Worm (Caenorhabditis elegans): ENCODE measurements around the gene C16B8.4.

C16B8.4 gene

ce11 chrX:3974160-3974559 is 726 bp upstream of the C16B8.4 start:
- TF ChIP-seq nhr-2 (tag; optimal IDR thresholded peaks at IDR 0.05): peak; percentile 39
- peak; percentile 87 for TF ChIP-seq hlh-1 (tag; optimal IDR thresholded peaks at IDR 0.05)
- no peak for TF ChIP-seq lin-32 (GFP tag; optimal IDR thresholded peaks at IDR 0.05)

- TF ChIP-seq zip-8 (tag; optimal IDR thresholded peaks at IDR 0.05) (peak; percentile 98), ceh-43 (GFP tag; optimal IDR thresholded peaks at IDR 0.05) (no peak), nhr-2 (tag; optimal IDR thresholded peaks at IDR 0.05) (peak; percentile 83), sem-2 (GFP tag; optimal IDR thresholded peaks at IDR 0.05) (no peak)
Observed at ce11 chrX:3970786-3971185, 2.6 kb downstream of the C16B8.4 start.

- TF ChIP-seq hlh-1 (tag; optimal IDR thresholded peaks at IDR 0.05) (no peak), M03D4.4 (tag; optimal IDR thresholded peaks at IDR 0.05) (peak; percentile 91), nhr-237 (tag; optimal IDR thresholded peaks at IDR 0.05) (no peak), lin-13 (tag; optimal IDR thresholded peaks at IDR 0.05) (peak; percentile 82), ces-1 (GFP tag; optimal IDR thresholded peaks at IDR 0.05) (peak; percentile 46), sptf-1 (tag; optimal IDR thresholded peaks at IDR 0.05) (peak; percentile 94), mep-1 (tag; optimal IDR thresholded peaks at IDR 0.05) (peak; percentile 6), lin-32 (GFP tag; optimal IDR thresholded peaks at IDR 0.05) (peak; percentile 81), elt-3 (tag; optimal IDR thresholded peaks at IDR 0.05) (no peak), pha-4 (tag; optimal IDR thresholded peaks at IDR 0.05) (peak; percentile 81), nhr-12 (tag; optimal IDR thresholded peaks at IDR 0.05) (no peak), cnd-1 (tag; optimal IDR thresholded peaks at IDR 0.05) (peak; percentile 94), ceh-39 (tag; optimal IDR thresholded peaks at IDR 0.05) (peak; percentile 7), tbx-8 (GFP tag; optimal IDR thresholded peaks at IDR 0.05) (peak; percentile 86), sem-2 (GFP tag; optimal IDR thresholded peaks at IDR 0.05) (peak; percentile 86), ham-2 (GFP tag; optimal IDR thresholded peaks at IDR 0.05) (peak; percentile 83), blmp-1 (tag; optimal IDR thresholded peaks at IDR 0.05) (no peak), nhr-2 (tag; optimal IDR thresholded peaks at IDR 0.05) (no peak), nhr-76 (tag; optimal IDR thresholded peaks at IDR 0.05) (no peak), bed-3 (GFP tag; optimal IDR thresholded peaks at IDR 0.05) (peak; percentile 74), mls-2 (tag; optimal IDR thresholded peaks at IDR 0.05) (peak; percentile 94), ceh-43 (GFP tag; optimal IDR thresholded peaks at IDR 0.05) (peak; percentile 83), zip-8 (tag; optimal IDR thresholded peaks at IDR 0.05) (no peak), flh-1 (GFP tag; optimal IDR thresholded peaks at IDR 0.05) (peak; percentile 50), lsy-2 (tag; optimal IDR thresholded peaks at IDR 0.05) (no peak), mab-5 (tag; optimal IDR thresholded peaks at IDR 0.05) (no peak), drap-1 (GFP tag; optimal IDR thresholded peaks at IDR 0.05) (peak; percentile 92), elt-1 (tag; optimal IDR thresholded peaks at IDR 0.05; ENCODE audit: borderline replicate concordance, insufficient read depth) (no peak), ztf-11 (tag; optimal IDR thresholded peaks at IDR 0.05) (peak; percentile 66), nhr-28 (tag; optimal IDR thresholded peaks at IDR 0.05) (peak; percentile 9), snpc-4 (tag; optimal IDR thresholded peaks at IDR 0.05) (no peak), unc-39 (tag; optimal IDR thresholded peaks at IDR 0.05) (peak; percentile 53), unc-62 (GFP tag; optimal IDR thresholded peaks at IDR 0.05) (peak; percentile 56), unc-120 (tag; optimal IDR thresholded peaks at IDR 0.05; ENCODE audit: poor library complexity, severe bottlenecking) (peak; percentile 93), ceh-83 (GFP tag; optimal IDR thresholded peaks at IDR 0.05) (peak; percentile 88)
Observed at ce11 chrX:3969980-3970403, 3.4 kb downstream of the C16B8.4 start.

- TF ChIP-seq ztf-11 (tag; optimal IDR thresholded peaks at IDR 0.05) (no peak), zip-8 (tag; optimal IDR thresholded peaks at IDR 0.05) (no peak), nhr-2 (tag; optimal IDR thresholded peaks at IDR 0.05) (no peak), M03D4.4 (tag; optimal IDR thresholded peaks at IDR 0.05) (peak; percentile 56), nhr-76 (tag; optimal IDR thresholded peaks at IDR 0.05) (no peak), pha-4 (tag; optimal IDR thresholded peaks at IDR 0.05) (peak; percentile 52), elt-1 (tag; optimal IDR thresholded peaks at IDR 0.05; ENCODE audit: borderline replicate concordance, insufficient read depth) (no peak), cnd-1 (tag; optimal IDR thresholded peaks at IDR 0.05) (peak; percentile 72), sptf-1 (tag; optimal IDR thresholded peaks at IDR 0.05) (peak; percentile 57), mab-5 (tag; optimal IDR thresholded peaks at IDR 0.05) (no peak), ceh-83 (GFP tag; optimal IDR thresholded peaks at IDR 0.05) (peak; percentile 74), flh-1 (GFP tag; optimal IDR thresholded peaks at IDR 0.05) (no peak), lin-32 (GFP tag; optimal IDR thresholded peaks at IDR 0.05) (peak; percentile 37), bed-3 (GFP tag; optimal IDR thresholded peaks at IDR 0.05) (no peak), nhr-28 (tag; optimal IDR thresholded peaks at IDR 0.05) (no peak), snpc-4 (tag; optimal IDR thresholded peaks at IDR 0.05) (no peak), mep-1 (tag; optimal IDR thresholded peaks at IDR 0.05) (no peak), lsy-2 (tag; optimal IDR thresholded peaks at IDR 0.05) (no peak), ces-1 (GFP tag; optimal IDR thresholded peaks at IDR 0.05) (no peak), drap-1 (GFP tag; optimal IDR thresholded peaks at IDR 0.05) (peak; percentile 59), lin-13 (tag; optimal IDR thresholded peaks at IDR 0.05) (peak; percentile 25), ham-2 (GFP tag; optimal IDR thresholded peaks at IDR 0.05) (no peak), hlh-1 (tag; optimal IDR thresholded peaks at IDR 0.05) (peak; percentile 44), unc-120 (tag; optimal IDR thresholded peaks at IDR 0.05; ENCODE audit: poor library complexity, severe bottlenecking) (peak; percentile 38), unc-62 (GFP tag; optimal IDR thresholded peaks at IDR 0.05) (no peak), ceh-43 (GFP tag; optimal IDR thresholded peaks at IDR 0.05) (no peak), unc-39 (tag; optimal IDR thresholded peaks at IDR 0.05) (no peak), nhr-12 (tag; optimal IDR thresholded peaks at IDR 0.05) (no peak), tbx-8 (GFP tag; optimal IDR thresholded peaks at IDR 0.05) (no peak), sem-2 (GFP tag; optimal IDR thresholded peaks at IDR 0.05) (no peak), elt-3 (tag; optimal IDR thresholded peaks at IDR 0.05) (no peak), mls-2 (tag; optimal IDR thresholded peaks at IDR 0.05) (no peak), blmp-1 (tag; optimal IDR thresholded peaks at IDR 0.05) (no peak), nhr-237 (tag; optimal IDR thresholded peaks at IDR 0.05) (no peak), ceh-39 (tag; optimal IDR thresholded peaks at IDR 0.05) (no peak)
Observed at ce11 chrX:3969353-3969752, 4.1 kb downstream of the C16B8.4 start.
